Worm (Caenorhabditis elegans) whole organism, L4 larva: ENCODE measurements around the gene asp-18.

Experiments used
- ceh-32 ChIP-seq: sonication (generic microtip); optimal IDR thresholded peaks from 2 replicates; lab custom pipeline; 2016; ENCODE audit warnings: mild to moderate bottlenecking, missing genetic modification characterization, missing compliant biosample characterization; ENCODE audit not compliant: poor library complexity
- ceh-62 ChIP-seq: sonication (generic microtip); optimal IDR thresholded peaks from 2 replicates; lab custom pipeline; 2017; ENCODE audit warnings: missing biosample characterization, missing genetic modification characterization
- dpl-1 ChIP-seq: fragments of 150-350 bp; optimal IDR thresholded peaks from 2 replicates; lab custom pipeline; 2014; ENCODE audit warnings: missing biosample characterization, missing genetic modification reagents, missing genetic modification characterization
- fkh-10 ChIP-seq: fragments of 150-350 bp; optimal IDR thresholded peaks from 2 replicates; lab custom pipeline; 2014; ENCODE audit warnings: missing biosample characterization, missing genetic modification reagents, missing genetic modification characterization
- lin-13 ChIP-seq: fragments of 150-350 bp; optimal IDR thresholded peaks from 2 replicates; lab custom pipeline; 2014; ENCODE audit warnings: missing biosample characterization, missing genetic modification reagents, missing genetic modification characterization
- lin-29 ChIP-seq: fragments of 200-800 bp; sonication (Bioruptor generic); IDR thresholded peaks from 2 replicates; pipeline ENCODE4 v1.3.6; 2022; ENCODE audit warnings: missing genetic modification reagents, missing genetic modification characterization, missing compliant biosample characterization
- lin-39 ChIP-seq: fragments of 150-350 bp; optimal IDR thresholded peaks from 2 replicates; lab custom pipeline; 2014; ENCODE audit warnings: missing biosample characterization, missing genetic modification reagents, missing genetic modification characterization
- nhr-10 ChIP-seq: fragments of 150-350 bp; optimal IDR thresholded peaks from 2 replicates; lab custom pipeline; 2014; ENCODE audit warnings: missing biosample characterization, missing genetic modification characterization
- nhr-76 ChIP-seq: fragments of 150-350 bp; optimal IDR thresholded peaks from 2 replicates; lab custom pipeline; 2014; ENCODE audit warnings: missing biosample characterization, missing genetic modification characterization
- php-3 ChIP-seq: fragments of 200-800 bp; sonication (Bioruptor generic); IDR thresholded peaks from 2 replicates; pipeline ENCODE4 v1.3.6; 2022; ENCODE audit warnings: missing genetic modification reagents, missing genetic modification characterization, missing compliant biosample characterization
- unc-130 ChIP-seq: sonication (generic microtip); optimal IDR thresholded peaks from 2 replicates; lab custom pipeline; 2016; ENCODE audit warnings: missing genetic modification reagents, missing genetic modification characterization, missing compliant biosample characterization
- ztf-11 ChIP-seq: fragments of 150-350 bp; optimal IDR thresholded peaks from 2 replicates; lab custom pipeline; 2014; ENCODE audit warnings: missing biosample characterization, missing genetic modification characterization

- TF ChIP-seq lin-29 (GFP tag; lab: Robert Waterston, UW) (no peak), ceh-62 (tag; lab: Kevin White, UChicago) (no peak), php-3 (GFP tag; lab: Robert Waterston, UW) (no peak), nhr-10 (tag; lab: Kevin White, UChicago) (no peak), nhr-76 (tag; lab: Kevin White, UChicago) (no peak), fkh-10 (GFP tag; lab: Kevin White, UChicago) (no peak), dpl-1 (GFP tag; lab: Kevin White, UChicago) (no peak), lin-13 (GFP tag; lab: Kevin White, UChicago) (no peak), ztf-11 (tag; lab: Kevin White, UChicago) (no peak), ceh-32 (tag; lab: Kevin White, UChicago) (no peak), unc-130 (no peak), lin-39 (no peak)
Observed at ce11 chrV:18742108-18742507, 10.6 kb upstream of the asp-18 start, which contains the start of gene clec-250.
